Worm (Caenorhabditis elegans) whole organism, late embryonic: ENCODE results near the gene his-62.

Source experiments
- Y22D7AL.16 ChIP-seq: sonication (generic microtip); optimal IDR thresholded peaks from 2 replicates; lab custom pipeline; 2016; ENCODE audit warnings: missing genetic modification characterization, missing compliant biosample characterization
- hlh-30 ChIP-seq: sonication (generic microtip); optimal IDR thresholded peaks from 2 replicates; lab custom pipeline; 2017; ENCODE audit warnings: antibody characterized with exemption, missing genetic modification characterization, missing compliant biosample characterization; ENCODE audit not compliant: insufficient read depth
- hlh-8 ChIP-seq: sonication (generic microtip); optimal IDR thresholded peaks from 2 replicates; lab custom pipeline; 2016; ENCODE audit warnings: missing genotype, missing genetic modification characterization, missing compliant biosample characterization
- pag-3 ChIP-seq: sonication (generic microtip); optimal IDR thresholded peaks from 2 replicates; lab custom pipeline; 2016; ENCODE audit warnings: missing compliant biosample characterization, missing genetic modification characterization, borderline replicate concordance
- pat-9 ChIP-seq: fragments of 200-800 bp; sonication (Bioruptor generic); optimal IDR thresholded peaks from 2 replicates; lab custom pipeline; 2018; ENCODE audit warnings: mild to moderate bottlenecking, missing genetic modification characterization, moderate library complexity, missing compliant biosample characterization
- ref-2 ChIP-seq: sonication (generic microtip); optimal IDR thresholded peaks from 2 replicates; lab custom pipeline; 2016; ENCODE audit warnings: missing genetic modification characterization, missing compliant biosample characterization
- unc-3 ChIP-seq, 2 experiments: fragments of 200-800 bp in 1 of 2; sonication (Bioruptor generic) in 1 of 2; sonication (generic microtip) in 1 of 2; conservative IDR thresholded peaks in 1 of 2; optimal IDR thresholded peaks in 1 of 2; 2 replicates each; pipeline versions ENCODE4 v1.3.6 to Lab custom; 2016 to 2022; ENCODE audit warnings: missing compliant biosample characterization in 2 of 2, missing genetic modification characterization in 2 of 2, missing genetic modification reagents in 1 of 2

DNA sequence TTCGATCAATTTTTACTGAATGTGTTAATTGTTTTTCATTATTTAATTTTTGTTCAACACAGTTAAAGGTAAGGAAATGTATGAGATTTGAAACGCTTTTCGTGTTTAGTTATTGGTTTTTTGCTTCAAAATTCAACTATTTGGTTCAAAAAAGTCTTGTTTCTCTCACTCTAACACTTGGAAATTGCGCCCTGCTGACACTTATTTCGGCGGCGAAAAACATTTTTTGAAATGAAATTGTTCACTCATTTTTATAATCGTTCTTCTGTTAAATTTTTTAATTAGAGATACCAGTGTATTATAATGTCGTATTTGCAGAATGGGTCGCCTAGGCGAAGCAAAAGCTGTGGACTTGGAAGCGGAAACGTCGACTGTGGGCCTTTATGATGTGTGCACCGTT is 8.2 kb upstream of the his-62 start, which contains the start of gene rod-1:
- TF ChIP-seq pag-3 (tag; lab: Kevin White, UChicago) (no peak), pat-9 (tag; lab: Kevin White, UChicago) (no peak), Y22D7AL.16 (no peak), ref-2 (tag; lab: Kevin White, UChicago) (no peak), hlh-30 (tag; lab: Kevin White, UChicago) (no peak), hlh-8 (tag; lab: Kevin White, UChicago) (no peak), unc-3 (GFP tag; conservative IDR thresholded peaks at IDR 0.05; lab: Robert Waterston, UW) (no peak), unc-3 (tag; optimal IDR thresholded peaks at IDR 0.05; lab: Kevin White, UChicago) (no peak)
